Worm (Caenorhabditis elegans): ENCODE data around the gene ZC190.2.

- no peak for TF ChIP-seq flt-1 (GFP tag; IDR thresholded peaks at IDR 0.05)
- no peak for TF ChIP-seq sea-1 (GFP tag; conservative IDR thresholded peaks at IDR 0.05)
- TF ChIP-seq hnd-1 (tag; optimal IDR thresholded peaks at IDR 0.05): no peak
- TF ChIP-seq F13C5.2 (tag; optimal IDR thresholded peaks at IDR 0.05): no peak
- TF ChIP-seq ama-1 (optimal IDR thresholded peaks at IDR 0.05): no peak
- no peak for TF ChIP-seq tra-4 (tag; optimal IDR thresholded peaks at IDR 0.05)
- no peak for TF ChIP-seq hmbx-1 (tag; optimal IDR thresholded peaks at IDR 0.05)
- no peak for TF ChIP-seq ets-7 (tag; optimal IDR thresholded peaks at IDR 0.05)
Measured at ce11 chrV:8654460-8655419, 26.4 kb upstream of the ZC190.2 start.

All from whole organism, early embryonic.